Worm (Caenorhabditis elegans) whole organism, L3 larva: ENCODE results near the gene srt-48.

Experiments
- ama-1 ChIP-seq: fragments of 150-350 bp; optimal IDR thresholded peaks from 2 replicates; lab custom pipeline; 2018
- ceh-82 ChIP-seq: fragments of 150-350 bp; optimal IDR thresholded peaks from 2 replicates; lab custom pipeline; 2014; ENCODE audit warnings: missing biosample characterization, missing genetic modification characterization
- elt-1 ChIP-seq: fragments of 150-350 bp; optimal IDR thresholded peaks from 2 replicates; lab custom pipeline; 2014; ENCODE audit warnings: missing biosample characterization, missing genetic modification characterization
- elt-2 ChIP-seq: sonication (generic microtip); optimal IDR thresholded peaks from 2 replicates; lab custom pipeline; 2016; ENCODE audit warnings: missing genetic modification reagents, mild to moderate bottlenecking, missing genetic modification characterization, missing compliant biosample characterization
- mml-1 ChIP-seq: fragments of 150-350 bp; sonication (generic microtip); optimal IDR thresholded peaks from 3 replicates; lab custom pipeline; 2014; ENCODE audit warnings: missing biosample characterization, missing genetic modification characterization
- nhr-28 ChIP-seq: fragments of 150-350 bp; optimal IDR thresholded peaks from 2 replicates; lab custom pipeline; 2014; ENCODE audit warnings: missing biosample characterization, missing genetic modification characterization
- sea-2 ChIP-seq: fragments of 150-350 bp; sonication (generic microtip); optimal IDR thresholded peaks from 4 replicates; lab custom pipeline; 2014; ENCODE audit warnings: missing biosample characterization, missing genetic modification reagents, missing genetic modification characterization
- unc-39 ChIP-seq: sonication (generic microtip); optimal IDR thresholded peaks from 4 replicates; lab custom pipeline; 2017; ENCODE audit warnings: missing biosample characterization, missing genetic modification characterization
- unc-62 ChIP-seq: fragments of 150-350 bp; sonication (generic microtip); optimal IDR thresholded peaks from 4 replicates; lab custom pipeline; 2014; ENCODE audit warnings: missing biosample characterization, missing genetic modification reagents, missing genetic modification characterization
- zag-1 ChIP-seq: fragments of 150-350 bp; optimal IDR thresholded peaks from 2 replicates; lab custom pipeline; 2014; ENCODE audit warnings: missing biosample characterization, missing genetic modification characterization

DNA sequence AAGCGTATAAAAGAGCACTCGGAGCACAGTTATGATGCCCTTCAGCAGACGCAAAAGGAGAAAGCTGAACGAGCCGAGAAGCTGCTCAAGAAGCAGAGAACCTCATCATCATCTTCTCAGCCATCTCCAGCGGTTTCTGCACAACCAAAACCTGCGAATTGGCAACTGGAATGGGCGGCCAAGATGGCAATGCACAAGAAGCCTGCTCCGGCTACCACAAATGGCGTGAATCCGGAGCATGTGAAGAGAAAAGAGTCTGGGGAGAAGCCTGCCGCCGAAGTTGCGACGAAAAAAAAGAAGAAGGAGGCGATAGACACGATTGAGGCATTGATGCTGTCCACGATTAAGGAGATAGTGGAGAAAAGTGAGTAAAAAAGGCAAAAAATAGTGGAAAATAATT is 27.6 kb downstream of the srt-48 start:
- TF ChIP-seq unc-39 (tag; lab: Kevin White, UChicago) (no peak), elt-2 (tag; lab: Kevin White, UChicago) (no peak), nhr-28 (tag; lab: Kevin White, UChicago) (no peak), unc-62 (GFP tag; lab: Kevin White, UChicago) (no peak), sea-2 (no peak), zag-1 (tag; lab: Kevin White, UChicago) (no peak), mml-1 (tag; lab: Kevin White, UChicago) (no peak), elt-1 (tag; lab: Kevin White, UChicago) (no peak), ceh-82 (tag; lab: Kevin White, UChicago) (no peak), ama-1 (no peak)
